Fruit fly (Drosophila melanogaster) whole organism, embryonic: ENCODE results near the gene Ctr9.

Experiments used
- ATbp ChIP-seq: fragments of 200-800 bp; sonication (Bioruptor generic); optimal IDR thresholded peaks from 2 replicates; lab custom pipeline; 2017; ENCODE audit warnings: missing biosample characterization, mild to moderate bottlenecking, missing genetic modification characterization, missing genetic modification reagents
- CG11085 ChIP-seq: fragments of 200-800 bp; sonication (Bioruptor generic); IDR thresholded peaks from 2 replicates; pipeline ENCODE4 v1.3.6; 2022; ENCODE audit warnings: missing biosample characterization, missing genetic modification characterization
- CG11398 ChIP-seq: fragments of 200-800 bp; sonication (Bioruptor generic); optimal IDR thresholded peaks from 2 replicates; lab custom pipeline; 2016; ENCODE audit warnings: missing biosample characterization, missing genetic modification characterization
- CG1233 ChIP-seq: fragments of 200-800 bp; sonication (Bioruptor generic); optimal IDR thresholded peaks from 4 replicates; lab custom pipeline; 2018; ENCODE audit warnings: missing biosample characterization, mild to moderate bottlenecking, missing genetic modification characterization
- CG12391 ChIP-seq: fragments of 200-800 bp; sonication (Bioruptor generic); optimal IDR thresholded peaks from 3 replicates; lab custom pipeline; 2018; ENCODE audit warnings: missing biosample characterization, mild to moderate bottlenecking, missing genetic modification characterization, moderate library complexity
- CG15514 ChIP-seq: fragments of 200-800 bp; sonication (Bioruptor generic); optimal IDR thresholded peaks from 3 replicates; lab custom pipeline; 2017; ENCODE audit warnings: missing biosample characterization, missing genetic modification characterization, mild to moderate bottlenecking, moderate library complexity, missing genetic modification reagents
- CG15601 ChIP-seq: fragments of 200-800 bp; sonication (Bioruptor generic); optimal IDR thresholded peaks from 3 replicates; lab custom pipeline; 2019; ENCODE audit warnings: missing biosample characterization, mild to moderate bottlenecking, missing genetic modification characterization, moderate library complexity
- CG1603 ChIP-seq: fragments of 200-800 bp; sonication (Bioruptor generic); optimal IDR thresholded peaks from 2 replicates; lab custom pipeline; 2019; ENCODE audit warnings: missing biosample characterization, mild to moderate bottlenecking, missing genetic modification characterization, moderate library complexity
- CG16813 ChIP-seq: fragments of 200-800 bp; sonication (Bioruptor generic); IDR thresholded peaks from 3 replicates; pipeline ENCODE4 v1.3.6; 2022; ENCODE audit warnings: missing biosample characterization, missing genetic modification characterization; ENCODE audit not compliant: partially characterized antibody
- CG18476 ChIP-seq: fragments of 200-800 bp; sonication (Bioruptor generic); optimal IDR thresholded peaks from 2 replicates; lab custom pipeline; 2016; ENCODE audit warnings: missing biosample characterization, mild to moderate bottlenecking, missing genetic modification characterization
- CG2129 ChIP-seq: fragments of 200-800 bp; sonication (Bioruptor generic); IDR thresholded peaks from 2 replicates; pipeline ENCODE4 v1.3.6; 2022; ENCODE audit warnings: missing biosample characterization, missing genetic modification characterization; ENCODE audit not compliant: partially characterized antibody
- CG2678 ChIP-seq: fragments of 200-800 bp; sonication (Bioruptor generic); optimal IDR thresholded peaks from 3 replicates; lab custom pipeline; 2019; ENCODE audit warnings: missing biosample characterization, mild to moderate bottlenecking, missing genetic modification characterization, moderate library complexity
- CG3281 ChIP-seq: fragments of 200-800 bp; sonication (Bioruptor generic); optimal IDR thresholded peaks from 3 replicates; lab custom pipeline; 2017; ENCODE audit warnings: missing biosample characterization, mild to moderate bottlenecking, missing genetic modification characterization
- CG43689 ChIP-seq: fragments of 200-800 bp; sonication (Bioruptor generic); IDR thresholded peaks from 2 replicates; pipeline ENCODE4 v1.3.6; 2022; ENCODE audit warnings: missing biosample characterization, missing genetic modification characterization
- CG5953 ChIP-seq: fragments of 200-800 bp; sonication (Bioruptor generic); IDR thresholded peaks from 2 replicates; pipeline ENCODE4 v1.3.6; 2022; ENCODE audit warnings: missing biosample characterization, missing genetic modification characterization
- CG7372 ChIP-seq: fragments of 200-800 bp; sonication (Bioruptor generic); IDR thresholded peaks from 2 replicates; pipeline ENCODE4 v1.3.6; 2022; ENCODE audit warnings: missing biosample characterization, missing genetic modification characterization
- CG7987 ChIP-seq: fragments of 200-800 bp; sonication (Bioruptor generic); optimal IDR thresholded peaks from 2 replicates; lab custom pipeline; 2018; ENCODE audit warnings: missing biosample characterization, mild to moderate bottlenecking, missing genetic modification characterization, moderate library complexity
- CG8478 ChIP-seq: fragments of >200 bp; optimal IDR thresholded peaks from 2 replicates; lab custom pipeline; 2018
- CG9609 ChIP-seq: fragments of 200-800 bp; sonication (Bioruptor generic); optimal IDR thresholded peaks from 3 replicates; lab custom pipeline; 2016; ENCODE audit warnings: missing biosample characterization, missing genetic modification characterization
- E2f2 ChIP-seq: fragments of 200-800 bp; sonication (Bioruptor generic); IDR thresholded peaks from 2 replicates; pipeline ENCODE4 v1.3.6; 2022; ENCODE audit warnings: missing biosample characterization, missing genetic modification characterization
- ERR ChIP-seq: fragments of 200-800 bp; sonication (Bioruptor generic); optimal IDR thresholded peaks from 2 replicates; lab custom pipeline; 2016; ENCODE audit warnings: missing biosample characterization, missing genetic modification characterization
- Eip74EF ChIP-seq, 2 experiments: fragments of 200-800 bp in 1 of 2; fragments of >200 bp in 1 of 2; sonication (Bioruptor generic) in 1 of 2; optimal IDR thresholded peaks; 2 replicates each; lab custom pipeline; 2017 to 2019; ENCODE audit warnings: missing biosample characterization in 2 of 2, missing genetic modification characterization in 2 of 2, mild to moderate bottlenecking in 1 of 2, moderate library complexity in 1 of 2
- Hr78 ChIP-seq, 2 experiments: fragments of 200-800 bp in 1 of 2; fragments of >200 bp in 1 of 2; sonication (Bioruptor generic) in 1 of 2; optimal IDR thresholded peaks; 2 replicates each; lab custom pipeline; 2017 to 2019; ENCODE audit warnings: missing biosample characterization in 2 of 2, missing genetic modification characterization in 2 of 2, mild to moderate bottlenecking in 1 of 2, moderate library complexity in 1 of 2
- Mad ChIP-seq: fragments of 200-800 bp; sonication (Bioruptor generic); optimal IDR thresholded peaks from 2 replicates; lab custom pipeline; 2016; ENCODE audit warnings: missing biosample characterization, missing genetic modification characterization
- Max ChIP-seq: fragments of 200-800 bp; sonication (Bioruptor generic); optimal IDR thresholded peaks from 2 replicates; lab custom pipeline; 2016; ENCODE audit warnings: missing biosample characterization, mild to moderate bottlenecking, missing genetic modification characterization
- Meics ChIP-seq: fragments of 200-800 bp; sonication (Bioruptor generic); optimal IDR thresholded peaks from 2 replicates; lab custom pipeline; 2017; ENCODE audit warnings: missing biosample characterization, mild to moderate bottlenecking, missing genetic modification characterization
- Neu2 ChIP-seq: fragments of 200-800 bp; sonication (Bioruptor generic); optimal IDR thresholded peaks from 3 replicates; lab custom pipeline; 2016; ENCODE audit warnings: missing biosample characterization, missing genetic modification characterization, borderline replicate concordance
- Nf-YC ChIP-seq: fragments of 200-800 bp; optimal IDR thresholded peaks from 3 replicates; lab custom pipeline; 2019; ENCODE audit warnings: missing biosample characterization, mild to moderate bottlenecking, missing genetic modification characterization, moderate library complexity
- Sin3A ChIP-seq: fragments of >200 bp; optimal IDR thresholded peaks from 2 replicates; lab custom pipeline; 2018
- Sox100B ChIP-seq: fragments of 200-800 bp; sonication (Bioruptor generic); optimal IDR thresholded peaks from 3 replicates; lab custom pipeline; 2018; ENCODE audit warnings: missing biosample characterization, mild to moderate bottlenecking, missing genetic modification characterization
- Xbp1 ChIP-seq: fragments of 200-800 bp; sonication (Bioruptor generic); optimal IDR thresholded peaks from 3 replicates; lab custom pipeline; 2016; ENCODE audit warnings: missing biosample characterization, mild to moderate bottlenecking, missing genetic modification characterization
- btn ChIP-seq: fragments of 200-800 bp; sonication (Bioruptor generic); optimal IDR thresholded peaks from 2 replicates; lab custom pipeline; 2016; ENCODE audit warnings: missing biosample characterization, missing genetic modification characterization
- ci ChIP-seq: fragments of 200-800 bp; sonication (Bioruptor generic); IDR thresholded peaks from 3 replicates; pipeline ENCODE4 v1.3.6; 2022; ENCODE audit warnings: missing biosample characterization, missing genetic modification characterization
- eve ChIP-seq, 2 experiments: fragments of >200 bp; optimal IDR thresholded peaks; 2 replicates each; lab custom pipeline; 2017; ENCODE audit warnings: missing biosample characterization in 2 of 2, missing genetic modification characterization in 2 of 2
- exex ChIP-seq: fragments of 200-800 bp; sonication (Bioruptor generic); optimal IDR thresholded peaks from 4 replicates; lab custom pipeline; 2018; ENCODE audit warnings: missing biosample characterization, mild to moderate bottlenecking, missing genetic modification characterization, moderate library complexity
- fd96Cb ChIP-seq: fragments of 200-800 bp; sonication (Bioruptor generic); optimal IDR thresholded peaks from 2 replicates; lab custom pipeline; 2018; ENCODE audit warnings: missing biosample characterization, mild to moderate bottlenecking, missing genetic modification characterization, moderate library complexity
- fru ChIP-seq: fragments of >200 bp; optimal IDR thresholded peaks from 2 replicates; lab custom pipeline; 2017
- grau ChIP-seq: fragments of 200-800 bp; optimal IDR thresholded peaks from 3 replicates; lab custom pipeline; 2019; ENCODE audit warnings: missing biosample characterization, mild to moderate bottlenecking, missing genetic modification characterization, moderate library complexity
- gsb-n ChIP-seq: fragments of 200-800 bp; sonication (Bioruptor generic); optimal IDR thresholded peaks from 3 replicates; lab custom pipeline; 2018; ENCODE audit warnings: missing biosample characterization, mild to moderate bottlenecking, missing genetic modification characterization
- gt ChIP-seq: fragments of 200-800 bp; sonication (Bioruptor generic); IDR thresholded peaks from 2 replicates; pipeline ENCODE4 v1.3.6; 2022; ENCODE audit warnings: missing biosample characterization, missing genetic modification characterization
- lov ChIP-seq, 2 experiments: fragments of 200-800 bp in 1 of 2; fragments of >200 bp in 1 of 2; sonication (Bioruptor generic) in 1 of 2; IDR thresholded peaks in 1 of 2; optimal IDR thresholded peaks in 1 of 2; 2 replicates in 1 of 2; 3 replicates in 1 of 2; pipeline versions ENCODE4 v1.3.6 to Lab custom; 2017 to 2022; ENCODE audit warnings: missing biosample characterization in 1 of 2, missing genetic modification characterization in 1 of 2
- nau ChIP-seq: fragments of 200-800 bp; sonication (Bioruptor generic); optimal IDR thresholded peaks from 3 replicates; lab custom pipeline; 2017; ENCODE audit warnings: missing biosample characterization, mild to moderate bottlenecking, missing genetic modification characterization, missing genetic modification reagents
- prd ChIP-seq, 3 experiments: fragments of >200 bp in 2 of 3; fragments of 200-800 bp in 1 of 3; sonication (Bioruptor generic) in 1 of 3; optimal IDR thresholded peaks in 2 of 3; IDR thresholded peaks in 1 of 3; 2 replicates in 2 of 3; 3 replicates in 1 of 3; pipeline versions ENCODE4 v1.3.6 to Lab custom; 2017 to 2022; ENCODE audit warnings: missing biosample characterization in 1 of 3, missing genetic modification characterization in 1 of 3
- sd ChIP-seq: fragments of 200-800 bp; sonication (Bioruptor generic); optimal IDR thresholded peaks from 3 replicates; lab custom pipeline; 2018; ENCODE audit warnings: missing biosample characterization, mild to moderate bottlenecking, missing genetic modification characterization, moderate library complexity
- trh ChIP-seq: fragments of 200-800 bp; sonication (Bioruptor generic); optimal IDR thresholded peaks from 2 replicates; lab custom pipeline; 2016; ENCODE audit warnings: missing biosample characterization, missing genetic modification characterization
- tup ChIP-seq: fragments of 200-800 bp; sonication (Bioruptor generic); optimal IDR thresholded peaks from 2 replicates; lab custom pipeline; 2016; ENCODE audit warnings: missing biosample characterization, mild to moderate bottlenecking, missing genetic modification characterization, moderate library complexity
- unc-4 ChIP-seq: fragments of 200-800 bp; sonication (Bioruptor generic); IDR thresholded peaks from 2 replicates; pipeline ENCODE4 v1.3.6; 2022; ENCODE audit warnings: missing biosample characterization, missing genetic modification characterization; ENCODE audit not compliant: partially characterized antibody
- unpg ChIP-seq: fragments of 200-800 bp; sonication (Bioruptor generic); optimal IDR thresholded peaks from 3 replicates; lab custom pipeline; 2018; ENCODE audit warnings: missing biosample characterization, mild to moderate bottlenecking, missing genetic modification characterization, moderate library complexity

Ctr9 gene

dm6 chr3L:1320230-1320930, 13.4 kb downstream of the Ctr9 start:
- TF ChIP-seq Sox100B (GFP tag; lab: Kevin White, UChicago) (peak; percentile 7), ATbp (no peak), btn (GFP tag; lab: Kevin White, UChicago) (no peak), unpg (GFP tag; lab: Kevin White, UChicago) (peak; percentile 8), CG11085 (no peak), CG12391 (no peak), nau (no peak), tup (GFP tag; lab: Kevin White, UChicago) (no peak), CG7987 (GFP tag; lab: Kevin White, UChicago) (no peak), grau (tag; lab: Kevin White, UChicago) (peak; percentile 37), CG8478 (no peak), prd (optimal IDR thresholded peaks at IDR 0.05; lab: Kevin White, UChicago) (no peak), prd (GFP tag; IDR thresholded peaks at IDR 0.05; lab: Robert Waterston, UW) (peak; percentile 14; the same call in 1 of the 3 replicates), Nf-YC (tag; lab: Kevin White, UChicago) (no peak), CG1603 (tag; lab: Kevin White, UChicago) (peak; percentile 32), CG3281 (peak; percentile 49), CG15514 (GFP tag; lab: Kevin White, UChicago) (peak; percentile 4), eve (GFP tag; optimal IDR thresholded peaks at IDR 0.05; lab: Kevin White, UChicago) (no peak), unc-4 (GFP tag; lab: Robert Waterston, UW) (no peak), CG18476 (GFP tag; lab: Kevin White, UChicago) (no peak), CG16813 (GFP tag; lab: Robert Waterston, UW) (no peak), CG15601 (tag; lab: Kevin White, UChicago) (peak; percentile 39), Hr78 (GFP tag; optimal IDR thresholded peaks at IDR 0.05; lab: Kevin White, UChicago) (peak in 1 of 2 experiments; percentile 99), Max (peak; percentile 16), CG9609 (no peak), ci (GFP tag; lab: Robert Waterston, UW) (no peak), sd (tag; lab: Kevin White, UChicago) (no peak), lov (optimal IDR thresholded peaks at IDR 0.05; lab: Kevin White, UChicago) (no peak), lov (GFP tag; IDR thresholded peaks at IDR 0.05; lab: Robert Waterston, UW) (no peak), gt (GFP tag; lab: Robert Waterston, UW) (peak; percentile 10; the same call in 1 of the 2 replicates), Meics (GFP tag; lab: Kevin White, UChicago) (peak; percentile 34), exex (tag; lab: Kevin White, UChicago) (peak; percentile 75), Neu2 (GFP tag; lab: Kevin White, UChicago) (no peak), CG5953 (GFP tag; lab: Robert Waterston, UW) (peak; percentile 49; the same call in 1 of the 2 replicates), Mad (GFP tag; lab: Kevin White, UChicago) (no peak), Xbp1 (peak; percentile 15), E2f2 (GFP tag; lab: Robert Waterston, UW) (no peak), fd96Cb (peak; percentile 17), gsb-n (no peak), CG1233 (no peak), Eip74EF (GFP tag; optimal IDR thresholded peaks at IDR 0.05; lab: Kevin White, UChicago) (no peak), CG43689 (GFP tag; lab: Robert Waterston, UW) (no peak), ERR (no peak), trh (GFP tag; lab: Kevin White, UChicago) (no peak), fru (lab: Kevin White, UChicago) (no peak), Sin3A (lab: Kevin White, UChicago) (no peak), CG2678 (peak; percentile 49), CG2129 (GFP tag; lab: Robert Waterston, UW) (no peak), CG11398 (GFP tag; lab: Kevin White, UChicago) (no peak), CG7372 (GFP tag; lab: Robert Waterston, UW) (no peak)
